Worm (Caenorhabditis elegans): ENCODE measurements around the gene ZK666.14.

Gene ZK666.14

DNA sequence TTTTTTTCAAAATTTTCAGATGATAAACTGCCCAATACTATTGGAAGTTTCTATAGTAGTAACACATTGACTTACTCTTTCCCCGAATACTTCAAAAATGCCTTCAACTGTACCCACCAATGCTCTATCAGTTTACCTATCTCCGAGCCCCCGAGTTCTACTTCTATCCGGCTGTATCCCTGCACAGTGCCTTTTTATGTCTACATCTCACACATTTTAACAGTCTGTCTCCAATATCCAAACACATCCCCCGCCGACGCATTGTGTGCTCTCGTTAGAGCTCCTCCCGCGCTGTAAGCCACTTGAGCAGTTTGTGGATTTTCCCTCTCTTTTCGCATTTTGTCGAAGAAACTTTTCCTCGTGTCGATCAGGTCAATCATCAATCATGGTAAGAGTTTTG, 28.0 kb upstream of the ZK666.14 start, which contains the start of gene tnc-2:
TSS of gene tnc-2 (plus strand) at position 301 of the 400 bp plus-strand sequence.
- TF ChIP-seq tbx-8 (GFP tag; optimal IDR thresholded peaks at IDR 0.05) (no peak), flh-1 (GFP tag; optimal IDR thresholded peaks at IDR 0.05) (no peak), cnd-1 (tag; optimal IDR thresholded peaks at IDR 0.05) (no peak), lsy-2 (tag; optimal IDR thresholded peaks at IDR 0.05) (no peak), snpc-4 (tag; optimal IDR thresholded peaks at IDR 0.05) (no peak), nhr-28 (tag; optimal IDR thresholded peaks at IDR 0.05) (no peak), ceh-83 (GFP tag; optimal IDR thresholded peaks at IDR 0.05) (no peak), blmp-1 (tag; optimal IDR thresholded peaks at IDR 0.05) (no peak), ces-1 (GFP tag; optimal IDR thresholded peaks at IDR 0.05) (no peak), unc-39 (tag; optimal IDR thresholded peaks at IDR 0.05) (no peak), elt-3 (tag; optimal IDR thresholded peaks at IDR 0.05) (no peak), bed-3 (GFP tag; optimal IDR thresholded peaks at IDR 0.05) (no peak), elt-1 (tag; optimal IDR thresholded peaks at IDR 0.05; ENCODE audit: borderline replicate concordance, insufficient read depth) (no peak), ham-2 (GFP tag; optimal IDR thresholded peaks at IDR 0.05) (no peak), ceh-39 (tag; optimal IDR thresholded peaks at IDR 0.05) (no peak), nhr-76 (tag; optimal IDR thresholded peaks at IDR 0.05) (no peak), mep-1 (tag; optimal IDR thresholded peaks at IDR 0.05) (no peak), sptf-1 (tag; optimal IDR thresholded peaks at IDR 0.05) (no peak)

- TF ChIP-seq ceh-39 (tag; optimal IDR thresholded peaks at IDR 0.05) = no peak
- TF ChIP-seq mep-1 (tag; optimal IDR thresholded peaks at IDR 0.05) = no peak
- no peak for TF ChIP-seq lin-32 (GFP tag; optimal IDR thresholded peaks at IDR 0.05)
- TF ChIP-seq mab-5 (tag; optimal IDR thresholded peaks at IDR 0.05) = no peak
- no peak for TF ChIP-seq ces-1 (GFP tag; optimal IDR thresholded peaks at IDR 0.05)
- TF ChIP-seq mls-2 (tag; optimal IDR thresholded peaks at IDR 0.05) = no peak
- no peak for TF ChIP-seq snpc-4 (tag; optimal IDR thresholded peaks at IDR 0.05)
- no peak for TF ChIP-seq lsy-2 (tag; optimal IDR thresholded peaks at IDR 0.05)
- TF ChIP-seq ceh-83 (GFP tag; optimal IDR thresholded peaks at IDR 0.05) = no peak
These were observed 24.4 kb upstream of the ZK666.14 start, which contains the start of gene clec-143 for ce11 chrII:10470159-10470558. TSS of gene clec-143 (minus strand) at chrII:10470297.

DNA sequence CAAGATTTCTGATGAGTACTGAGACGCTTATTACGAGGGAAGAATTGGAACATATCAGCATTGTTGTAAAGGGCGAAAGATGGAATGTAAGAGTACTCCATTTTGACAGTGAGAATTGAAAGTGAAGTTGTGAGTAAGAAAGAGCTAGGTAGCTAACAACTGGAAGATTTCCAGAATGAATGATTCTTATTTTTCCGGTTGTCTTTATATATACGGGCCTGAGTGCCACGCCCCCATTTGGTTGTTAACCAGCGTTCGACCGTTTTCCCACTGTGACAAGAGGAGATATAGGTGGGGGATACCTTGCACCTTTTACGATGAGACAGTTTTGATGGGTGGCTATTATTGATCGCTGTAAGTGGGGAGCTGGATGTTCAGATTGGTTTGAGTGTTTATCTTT, 23.3 kb upstream of the ZK666.14 start, which contains the start of gene ZK666.1:
TSS of gene ZK666.1 (minus strand) at position 101 of the 400 bp plus-strand sequence.
- TF ChIP-seq lin-13 (tag; optimal IDR thresholded peaks at IDR 0.05) (no peak), ceh-83 (GFP tag; optimal IDR thresholded peaks at IDR 0.05) (no peak), sptf-1 (tag; optimal IDR thresholded peaks at IDR 0.05) (no peak), bed-3 (GFP tag; optimal IDR thresholded peaks at IDR 0.05) (no peak), zip-8 (tag; optimal IDR thresholded peaks at IDR 0.05) (no peak), nhr-76 (tag; optimal IDR thresholded peaks at IDR 0.05) (no peak), nhr-12 (tag; optimal IDR thresholded peaks at IDR 0.05) (no peak), unc-120 (tag; optimal IDR thresholded peaks at IDR 0.05; ENCODE audit: poor library complexity, severe bottlenecking) (no peak), ceh-39 (tag; optimal IDR thresholded peaks at IDR 0.05) (no peak), ceh-43 (GFP tag; optimal IDR thresholded peaks at IDR 0.05) (no peak), sem-2 (GFP tag; optimal IDR thresholded peaks at IDR 0.05) (no peak), ham-2 (GFP tag; optimal IDR thresholded peaks at IDR 0.05) (no peak), drap-1 (GFP tag; optimal IDR thresholded peaks at IDR 0.05) (no peak), blmp-1 (tag; optimal IDR thresholded peaks at IDR 0.05) (no peak)

- no peak for TF ChIP-seq blmp-1 (tag; optimal IDR thresholded peaks at IDR 0.05)
- TF ChIP-seq drap-1 (GFP tag; optimal IDR thresholded peaks at IDR 0.05) = no peak
- TF ChIP-seq elt-1 (tag; optimal IDR thresholded peaks at IDR 0.05; ENCODE audit: borderline replicate concordance, insufficient read depth) = no peak
- no peak for TF ChIP-seq hlh-1 (tag; optimal IDR thresholded peaks at IDR 0.05)
- no peak for TF ChIP-seq nhr-76 (tag; optimal IDR thresholded peaks at IDR 0.05)
- no peak for TF ChIP-seq ztf-11 (tag; optimal IDR thresholded peaks at IDR 0.05)
- no peak for TF ChIP-seq flh-1 (GFP tag; optimal IDR thresholded peaks at IDR 0.05)
- no peak for TF ChIP-seq unc-62 (GFP tag; optimal IDR thresholded peaks at IDR 0.05)
- TF ChIP-seq cnd-1 (tag; optimal IDR thresholded peaks at IDR 0.05) = no peak
- TF ChIP-seq snpc-4 (tag; optimal IDR thresholded peaks at IDR 0.05) = no peak
- no peak for TF ChIP-seq ceh-83 (GFP tag; optimal IDR thresholded peaks at IDR 0.05)
- TF ChIP-seq zip-8 (tag; optimal IDR thresholded peaks at IDR 0.05) = no peak
- no peak for TF ChIP-seq tbx-8 (GFP tag; optimal IDR thresholded peaks at IDR 0.05)
- no peak for TF ChIP-seq ceh-43 (GFP tag; optimal IDR thresholded peaks at IDR 0.05)
- no peak for TF ChIP-seq mab-5 (tag; optimal IDR thresholded peaks at IDR 0.05)
- TF ChIP-seq lsy-2 (tag; optimal IDR thresholded peaks at IDR 0.05) = no peak
- no peak for TF ChIP-seq mep-1 (tag; optimal IDR thresholded peaks at IDR 0.05)
These were observed 22.8 kb upstream of the ZK666.14 start, which contains the start of gene ZK666.2 for ce11 chrII:10471790-10472189. TSS of gene ZK666.2 (minus strand) at chrII:10471890.
